Worm (Caenorhabditis elegans) whole organism, L3 larva: ENCODE data around the gene C27C12.1.

ENCODE experiments used
- R02D3.7 ChIP-seq: fragments of 150-350 bp; optimal IDR thresholded peaks from 2 replicates; lab custom pipeline; 2014; ENCODE audit warnings: missing biosample characterization, missing genetic modification characterization
- ZK546.5 ChIP-seq: sonication (generic microtip); optimal IDR thresholded peaks from 2 replicates; lab custom pipeline; 2017; ENCODE audit warnings: missing biosample characterization, missing genetic modification characterization
- aly-2 ChIP-seq: fragments of 150-350 bp; optimal IDR thresholded peaks from 2 replicates; lab custom pipeline; 2014; ENCODE audit warnings: missing biosample characterization, missing genetic modification characterization
- ama-1 ChIP-seq: fragments of 150-350 bp; optimal IDR thresholded peaks from 2 replicates; lab custom pipeline; 2018
- ceh-16 ChIP-seq: sonication (generic microtip); optimal IDR thresholded peaks from 2 replicates; lab custom pipeline; 2017; ENCODE audit warnings: missing biosample characterization, missing genetic modification characterization
- ceh-28 ChIP-seq: fragments of 150-350 bp; optimal IDR thresholded peaks from 2 replicates; lab custom pipeline; 2014; ENCODE audit warnings: missing biosample characterization, missing genetic modification reagents, missing genetic modification characterization
- ceh-82 ChIP-seq: fragments of 150-350 bp; optimal IDR thresholded peaks from 2 replicates; lab custom pipeline; 2014; ENCODE audit warnings: missing biosample characterization, missing genetic modification characterization
- egl-27 ChIP-seq: sonication (generic microtip); optimal IDR thresholded peaks from 4 replicates; lab custom pipeline; 2017; ENCODE audit warnings: missing biosample characterization, missing genetic modification reagents, missing genetic modification characterization
- egl-5 ChIP-seq: fragments of 150-350 bp; optimal IDR thresholded peaks from 2 replicates; lab custom pipeline; 2017; ENCODE audit warnings: missing biosample characterization, missing genetic modification reagents, missing genetic modification characterization, inconsistent platforms
- elt-1 ChIP-seq: fragments of 150-350 bp; optimal IDR thresholded peaks from 2 replicates; lab custom pipeline; 2014; ENCODE audit warnings: missing biosample characterization, missing genetic modification characterization
- elt-2 ChIP-seq: sonication (generic microtip); optimal IDR thresholded peaks from 2 replicates; lab custom pipeline; 2016; ENCODE audit warnings: missing genetic modification reagents, mild to moderate bottlenecking, missing genetic modification characterization, missing compliant biosample characterization
- elt-3 ChIP-seq, 3 experiments: fragments of 150-350 bp in 1 of 3; sonication (generic microtip) in 2 of 3; optimal IDR thresholded peaks; 2 replicates in 2 of 3; 4 replicates in 1 of 3; lab custom pipeline; 2014 to 2017; ENCODE audit warnings: missing biosample characterization in 3 of 3, missing genetic modification characterization in 3 of 3
- eor-1 ChIP-seq, 2 experiments: fragments of 150-350 bp; optimal IDR thresholded peaks; 2 replicates each; lab custom pipeline; 2014 to 2018; ENCODE audit warnings: missing biosample characterization in 2 of 2, missing genetic modification characterization in 2 of 2
- fkh-10 ChIP-seq: sonication (generic microtip); optimal IDR thresholded peaks from 2 replicates; lab custom pipeline; 2017; ENCODE audit warnings: missing biosample characterization, missing genetic modification reagents, missing genetic modification characterization
- fkh-2 ChIP-seq: fragments of 150-350 bp; optimal IDR thresholded peaks from 2 replicates; lab custom pipeline; 2014; ENCODE audit warnings: missing biosample characterization, missing genetic modification reagents, missing genetic modification characterization
- fos-1 ChIP-seq: fragments of 150-350 bp; optimal IDR thresholded peaks from 2 replicates; lab custom pipeline; 2014; ENCODE audit warnings: missing biosample characterization, missing genetic modification characterization
- hmg-11 ChIP-seq: sonication (generic microtip); optimal IDR thresholded peaks from 2 replicates; lab custom pipeline; 2016; ENCODE audit warnings: missing genetic modification characterization, missing compliant biosample characterization
- jun-1 ChIP-seq: fragments of 150-350 bp; optimal IDR thresholded peaks from 2 replicates; lab custom pipeline; 2014; ENCODE audit warnings: missing biosample characterization, missing genetic modification reagents, missing genetic modification characterization
- lin-15B ChIP-seq: fragments of 150-350 bp; optimal IDR thresholded peaks from 2 replicates; lab custom pipeline; 2014; ENCODE audit warnings: missing biosample characterization, missing genetic modification characterization
- lin-39 ChIP-seq: fragments of 150-350 bp; optimal IDR thresholded peaks from 2 replicates; lab custom pipeline; 2018; ENCODE audit warnings: missing biosample characterization, missing genetic modification reagents, missing genetic modification characterization
- lsy-12 ChIP-seq: sonication (generic microtip); optimal IDR thresholded peaks from 2 replicates; lab custom pipeline; 2016; ENCODE audit warnings: mild to moderate bottlenecking, missing genetic modification characterization, missing compliant biosample characterization
- mml-1 ChIP-seq: fragments of 150-350 bp; sonication (generic microtip); optimal IDR thresholded peaks from 3 replicates; lab custom pipeline; 2014; ENCODE audit warnings: missing biosample characterization, missing genetic modification characterization
- nfya-1 ChIP-seq: sonication (generic microtip); optimal IDR thresholded peaks from 2 replicates; lab custom pipeline; 2017; ENCODE audit warnings: missing genetic modification characterization, mild to moderate bottlenecking, missing compliant biosample characterization, antibody characterized with exemption, moderate library complexity; ENCODE audit not compliant: insufficient read depth
- nhr-12 ChIP-seq: fragments of 150-350 bp; optimal IDR thresholded peaks from 2 replicates; lab custom pipeline; 2014; ENCODE audit warnings: missing biosample characterization, missing genetic modification characterization
- nhr-23 ChIP-seq: fragments of 150-350 bp; optimal IDR thresholded peaks from 2 replicates; lab custom pipeline; 2014; ENCODE audit warnings: missing biosample characterization, missing genetic modification reagents, missing genetic modification characterization
- nhr-237 ChIP-seq: fragments of 150-350 bp; optimal IDR thresholded peaks from 2 replicates; lab custom pipeline; 2014; ENCODE audit warnings: missing biosample characterization, missing genetic modification characterization
- nhr-28 ChIP-seq: fragments of 150-350 bp; optimal IDR thresholded peaks from 2 replicates; lab custom pipeline; 2014; ENCODE audit warnings: missing biosample characterization, missing genetic modification characterization
- nhr-43 ChIP-seq: sonication (generic microtip); optimal IDR thresholded peaks from 2 replicates; lab custom pipeline; 2016; ENCODE audit warnings: mild to moderate bottlenecking, missing genetic modification characterization, missing compliant biosample characterization; ENCODE audit not compliant: poor library complexity, severe bottlenecking
- nhr-67 ChIP-seq: fragments of 150-350 bp; optimal IDR thresholded peaks from 2 replicates; lab custom pipeline; 2014; ENCODE audit warnings: missing biosample characterization, missing genetic modification characterization
- nhr-76 ChIP-seq: fragments of 150-350 bp; sonication (generic microtip); optimal IDR thresholded peaks from 5 replicates; lab custom pipeline; 2014; ENCODE audit warnings: missing biosample characterization, missing genetic modification characterization
- pqm-1 ChIP-seq: fragments of 150-350 bp; optimal IDR thresholded peaks from 2 replicates; lab custom pipeline; 2017; ENCODE audit warnings: missing biosample characterization, missing genetic modification characterization, inconsistent platforms
- sea-2 ChIP-seq: fragments of 150-350 bp; sonication (generic microtip); optimal IDR thresholded peaks from 4 replicates; lab custom pipeline; 2014; ENCODE audit warnings: missing biosample characterization, missing genetic modification reagents, missing genetic modification characterization
- skn-1 ChIP-seq: fragments of 150-350 bp; optimal IDR thresholded peaks from 2 replicates; lab custom pipeline; 2014; ENCODE audit warnings: missing biosample characterization, missing genetic modification characterization
- snpc-4 ChIP-seq: fragments of 150-350 bp; optimal IDR thresholded peaks from 2 replicates; lab custom pipeline; 2014; ENCODE audit warnings: missing biosample characterization, missing genetic modification characterization
- tbx-2 ChIP-seq: sonication (generic microtip); optimal IDR thresholded peaks from 2 replicates; lab custom pipeline; 2016; ENCODE audit warnings: mild to moderate bottlenecking, missing genetic modification characterization, missing compliant biosample characterization
- unc-39 ChIP-seq: sonication (generic microtip); optimal IDR thresholded peaks from 4 replicates; lab custom pipeline; 2017; ENCODE audit warnings: missing biosample characterization, missing genetic modification characterization
- zag-1 ChIP-seq: fragments of 150-350 bp; optimal IDR thresholded peaks from 2 replicates; lab custom pipeline; 2014; ENCODE audit warnings: missing biosample characterization, missing genetic modification characterization
- ztf-4 ChIP-seq: fragments of 150-350 bp; optimal IDR thresholded peaks from 2 replicates; lab custom pipeline; 2014; ENCODE audit warnings: missing biosample characterization, missing genetic modification characterization

The C27C12.1 gene

ce11 chrX:14809905-14810304, 43.7 kb downstream of the C27C12.1 start:
- peak; percentile 50 for TF ChIP-seq ama-1 (lab: Kevin White, UChicago)
- peak; percentile 42 for TF ChIP-seq ceh-28 (tag; lab: Kevin White, UChicago)
- TF ChIP-seq zag-1 (tag; lab: Kevin White, UChicago) = no peak
- no peak for TF ChIP-seq ceh-82
- no peak for TF ChIP-seq fos-1 (tag; lab: Kevin White, UChicago)
- no peak for TF ChIP-seq nhr-237 (tag; lab: Kevin White, UChicago)
- peak; percentile 36 for TF ChIP-seq nhr-23 (tag; lab: Kevin White, UChicago)
- no peak for TF ChIP-seq lsy-12 (tag; lab: Kevin White, UChicago)
- TF ChIP-seq mml-1 = peak; percentile 76
- peak; percentile 57 for TF ChIP-seq pqm-1 (tag; lab: Kevin White, UChicago)
- TF ChIP-seq nhr-67 (tag; lab: Kevin White, UChicago) = no peak
- peak; percentile 36 for TF ChIP-seq elt-2 (tag; lab: Kevin White, UChicago)
- no peak for TF ChIP-seq aly-2 (tag; lab: Kevin White, UChicago)
- TF ChIP-seq tbx-2 (tag; lab: Kevin White, UChicago) = no peak

- peak; percentile 68 for TF ChIP-seq ama-1 (lab: Kevin White, UChicago)
- TF ChIP-seq egl-5 (tag; lab: Kevin White, UChicago) = no peak
- TF ChIP-seq nhr-12 (tag; lab: Kevin White, UChicago) = no peak
- TF ChIP-seq elt-3 (tag; optimal IDR thresholded peaks at IDR 0.05; lab: Kevin White, UChicago) = no peak
- TF ChIP-seq fkh-10 = no peak
- no peak for TF ChIP-seq unc-39
- no peak for TF ChIP-seq nhr-67 (tag; lab: Kevin White, UChicago)
- TF ChIP-seq sea-2 (GFP tag; lab: Kevin White, UChicago) = no peak
- TF ChIP-seq R02D3.7 (tag; lab: Kevin White, UChicago) = no peak
- no peak for TF ChIP-seq mml-1
- TF ChIP-seq skn-1 (tag; lab: Kevin White, UChicago) = peak; percentile 71
- no peak for TF ChIP-seq ZK546.5 (tag; lab: Kevin White, UChicago)
Observed at ce11 chrX:14808796-14809195, 44.8 kb downstream of the C27C12.1 start.

ce11 chrX:14806936-14807335, 46.6 kb downstream of the C27C12.1 start, which contains the start of gene F42D1.4:
F42D1.4 (plus strand) TSS chrX:14807236.
- no peak for TF ChIP-seq snpc-4
- TF ChIP-seq zag-1 (tag; lab: Kevin White, UChicago) = no peak
- TF ChIP-seq R02D3.7 (tag; lab: Kevin White, UChicago) = no peak
- no peak for TF ChIP-seq lin-15B (tag; lab: Kevin White, UChicago)
- TF ChIP-seq nhr-23 (tag; lab: Kevin White, UChicago) = no peak
- no peak for TF ChIP-seq hmg-11 (tag; lab: Kevin White, UChicago)
- TF ChIP-seq lin-39 = no peak
- TF ChIP-seq nhr-43 (tag; lab: Kevin White, UChicago) = no peak
- TF ChIP-seq ama-1 (lab: Kevin White, UChicago) = no peak
- TF ChIP-seq nhr-76 (tag; lab: Kevin White, UChicago) = no peak
- TF ChIP-seq egl-27 (tag; lab: Kevin White, UChicago) = no peak
- TF ChIP-seq egl-5 (tag; lab: Kevin White, UChicago) = no peak
- TF ChIP-seq ceh-16 (tag; lab: Kevin White, UChicago) = no peak
- TF ChIP-seq mml-1 = no peak
- TF ChIP-seq lsy-12 (tag; lab: Kevin White, UChicago) = no peak
- TF ChIP-seq nhr-237 (tag; lab: Kevin White, UChicago) = no peak

DNA sequence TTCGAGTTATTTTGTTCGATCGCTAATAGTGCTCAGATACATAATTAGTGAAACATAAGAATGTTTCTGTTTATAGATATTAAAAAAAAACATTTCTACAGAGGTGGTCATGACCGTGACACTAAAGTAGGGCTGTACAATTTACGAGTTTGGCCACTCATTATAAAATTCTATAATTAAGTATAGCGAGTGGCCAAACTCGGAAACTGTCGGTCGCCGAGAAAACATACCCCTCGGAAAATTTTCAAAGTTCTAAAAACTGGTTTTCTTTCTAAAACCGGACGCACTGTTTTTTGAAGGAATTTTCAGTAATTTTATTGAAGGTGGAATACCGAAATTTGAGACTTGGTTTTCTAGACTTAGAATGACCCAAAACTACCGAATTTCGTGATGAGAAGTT, 47.8 kb downstream of the C27C12.1 start:
- TF ChIP-seq elt-3 (tag; optimal IDR thresholded peaks at IDR 0.05; lab: Kevin White, UChicago) = no peak
- TF ChIP-seq aly-2 (tag; lab: Kevin White, UChicago) = no peak
- TF ChIP-seq sea-2 (GFP tag; lab: Kevin White, UChicago) = no peak
- no peak for TF ChIP-seq fkh-10
- no peak for TF ChIP-seq ZK546.5 (tag; lab: Kevin White, UChicago)
- no peak for TF ChIP-seq lin-39
- no peak for TF ChIP-seq egl-5 (tag; lab: Kevin White, UChicago)
- no peak for TF ChIP-seq nfya-1
- no peak for TF ChIP-seq jun-1 (tag; lab: Kevin White, UChicago)
- no peak for TF ChIP-seq snpc-4
- TF ChIP-seq nhr-76 (tag; lab: Kevin White, UChicago) = no peak
- TF ChIP-seq ztf-4 (tag; lab: Kevin White, UChicago) = no peak
- no peak for TF ChIP-seq nhr-28
- no peak for TF ChIP-seq nhr-12 (tag; lab: Kevin White, UChicago)
- no peak for TF ChIP-seq elt-1
- no peak for TF ChIP-seq fkh-2 (tag; lab: Kevin White, UChicago)
- TF ChIP-seq eor-1 (tag; optimal IDR thresholded peaks at IDR 0.05; lab: Kevin White, UChicago) = no peak
- no peak for TF ChIP-seq nhr-23 (tag; lab: Kevin White, UChicago)
